Fruit fly (Drosophila melanogaster) whole organism, prepupa: Measurements from ENCODE around the gene pps.

Experiments
- Blimp-1 ChIP-seq: fragments of 200-800 bp; sonication (Bioruptor generic); optimal IDR thresholded peaks from 3 replicates; lab custom pipeline; 2017; ENCODE audit warnings: missing biosample characterization, missing genetic modification characterization, mild to moderate bottlenecking, moderate library complexity, missing genetic modification reagents
- CG10669 ChIP-seq: fragments of 200-800 bp; sonication (Bioruptor generic); optimal IDR thresholded peaks from 3 replicates; lab custom pipeline; 2018; ENCODE audit warnings: missing biosample characterization, mild to moderate bottlenecking, missing genetic modification characterization, moderate library complexity
- CG11294 ChIP-seq: fragments of 200-800 bp; sonication (Bioruptor generic); IDR thresholded peaks from 2 replicates; pipeline ENCODE4 v1.3.6; 2022; ENCODE audit warnings: missing biosample characterization, missing genetic modification characterization
- CG11762 ChIP-seq: fragments of 200-800 bp; sonication (Bioruptor generic); optimal IDR thresholded peaks from 3 replicates; lab custom pipeline; 2016; ENCODE audit warnings: missing biosample characterization, missing genetic modification characterization; ENCODE audit not compliant: insufficient read depth
- CG1621 ChIP-seq: fragments of 200-800 bp; sonication (Bioruptor generic); optimal IDR thresholded peaks from 3 replicates; lab custom pipeline; 2018; ENCODE audit warnings: missing biosample characterization, mild to moderate bottlenecking, missing genetic modification characterization
- CG31627 ChIP-seq: fragments of 200-800 bp; sonication (Bioruptor generic); optimal IDR thresholded peaks from 3 replicates; lab custom pipeline; 2016; ENCODE audit warnings: missing biosample characterization, missing genetic modification characterization
- CG32006 ChIP-seq: fragments of 200-800 bp; sonication (Bioruptor generic); optimal IDR thresholded peaks from 3 replicates; lab custom pipeline; 2017; ENCODE audit warnings: missing biosample characterization, mild to moderate bottlenecking, missing genetic modification characterization
- CG34406 ChIP-seq: fragments of 200-800 bp; sonication (Bioruptor generic); optimal IDR thresholded peaks from 3 replicates; lab custom pipeline; 2016; ENCODE audit warnings: missing biosample characterization, missing genetic modification characterization
- CG6163 ChIP-seq: fragments of 200-800 bp; sonication (Bioruptor generic); IDR thresholded peaks from 3 replicates; pipeline ENCODE4 v1.3.6; 2022; ENCODE audit warnings: missing biosample characterization, missing genetic modification characterization
- CG6792 ChIP-seq: fragments of 200-800 bp; sonication (Bioruptor generic); optimal IDR thresholded peaks from 3 replicates; lab custom pipeline; 2016; ENCODE audit warnings: missing biosample characterization, missing genetic modification characterization
- CG6808 ChIP-seq: fragments of 200-800 bp; sonication (Bioruptor generic); optimal IDR thresholded peaks from 3 replicates; lab custom pipeline; 2017; ENCODE audit warnings: missing biosample characterization, missing genetic modification characterization, mild to moderate bottlenecking, moderate library complexity, missing genetic modification reagents
- CG6854 ChIP-seq: fragments of 200-800 bp; sonication (Bioruptor generic); optimal IDR thresholded peaks from 2 replicates; lab custom pipeline; 2017; ENCODE audit warnings: missing biosample characterization, mild to moderate bottlenecking, missing genetic modification characterization
- CG8119 ChIP-seq: fragments of 200-800 bp; sonication (Bioruptor generic); IDR thresholded peaks from 3 replicates; pipeline ENCODE4 v1.3.6; 2022; ENCODE audit warnings: missing biosample characterization, missing genetic modification characterization
- CG8319 ChIP-seq: fragments of 200-800 bp; sonication (Bioruptor generic); optimal IDR thresholded peaks from 3 replicates; lab custom pipeline; 2016; ENCODE audit warnings: missing biosample characterization, missing genetic modification characterization
- CG9139 ChIP-seq: fragments of 200-800 bp; sonication (Bioruptor generic); optimal IDR thresholded peaks from 3 replicates; lab custom pipeline; 2017; ENCODE audit warnings: missing biosample characterization, mild to moderate bottlenecking, missing genetic modification characterization
- Eip78C ChIP-seq: fragments of 200-800 bp; sonication (Bioruptor generic); peaks from one replicate; lab custom pipeline; 2016; ENCODE audit warnings: missing biosample characterization, missing genetic modification characterization
- Eip93F ChIP-seq: fragments of 200-800 bp; sonication (Bioruptor generic); optimal IDR thresholded peaks from 2 replicates; lab custom pipeline; 2016; ENCODE audit warnings: missing biosample characterization, mild to moderate bottlenecking, missing genetic modification characterization
- Ets21C ChIP-seq: fragments of 200-800 bp; sonication (Bioruptor generic); optimal IDR thresholded peaks from 3 replicates; lab custom pipeline; 2016; ENCODE audit warnings: missing biosample characterization, missing genetic modification characterization
- Gug ChIP-seq: fragments of 200-800 bp; sonication (Bioruptor generic); IDR thresholded peaks from 2 replicates; pipeline ENCODE4 v1.3.6; 2022; ENCODE audit warnings: missing biosample characterization, missing genetic modification characterization
- Hr39 ChIP-seq: fragments of 200-800 bp; sonication (Bioruptor generic); optimal IDR thresholded peaks from 2 replicates; lab custom pipeline; 2016; ENCODE audit warnings: missing biosample characterization, missing genetic modification characterization
- Hr4 ChIP-seq: fragments of 200-800 bp; sonication (Bioruptor generic); optimal IDR thresholded peaks from 3 replicates; lab custom pipeline; 2016; ENCODE audit warnings: missing biosample characterization, missing genetic modification characterization
- Met ChIP-seq: fragments of 200-800 bp; sonication (Bioruptor generic); optimal IDR thresholded peaks from 3 replicates; lab custom pipeline; 2016; ENCODE audit warnings: missing biosample characterization, missing genetic modification characterization
- OdsH ChIP-seq: fragments of 200-800 bp; sonication (Bioruptor generic); optimal IDR thresholded peaks from 3 replicates; lab custom pipeline; 2016; ENCODE audit warnings: missing biosample characterization, missing genetic modification characterization
- Smox ChIP-seq: fragments of 200-800 bp; sonication (Bioruptor generic); optimal IDR thresholded peaks from 3 replicates; lab custom pipeline; 2016; ENCODE audit warnings: missing biosample characterization, missing genetic modification characterization
- Sox102F ChIP-seq: fragments of 200-800 bp; sonication (Bioruptor generic); optimal IDR thresholded peaks from 2 replicates; lab custom pipeline; 2016; ENCODE audit warnings: missing biosample characterization, mild to moderate bottlenecking, missing genetic modification characterization
- Sox15 ChIP-seq: fragments of 200-800 bp; sonication (Bioruptor generic); optimal IDR thresholded peaks from 3 replicates; lab custom pipeline; 2016; ENCODE audit warnings: missing biosample characterization, missing genetic modification characterization
- acj6 ChIP-seq: fragments of 200-800 bp; sonication (Bioruptor generic); optimal IDR thresholded peaks from 3 replicates; lab custom pipeline; 2016; ENCODE audit warnings: missing biosample characterization, missing genetic modification characterization
- cyc ChIP-seq: fragments of 200-800 bp; sonication (Bioruptor generic); optimal IDR thresholded peaks from 3 replicates; lab custom pipeline; 2016; ENCODE audit warnings: missing biosample characterization, missing genetic modification characterization
- dsx ChIP-seq: fragments of 200-800 bp; optimal IDR thresholded peaks from 3 replicates; lab custom pipeline; 2019; ENCODE audit warnings: missing biosample characterization, mild to moderate bottlenecking, missing genetic modification characterization, moderate library complexity; ENCODE audit not compliant: poor library complexity, severe bottlenecking
- eg ChIP-seq: fragments of 200-800 bp; sonication (Bioruptor generic); IDR thresholded peaks from 3 replicates; pipeline ENCODE4 v1.3.6; 2022; ENCODE audit warnings: missing biosample characterization, missing genetic modification characterization
- esn ChIP-seq: fragments of 200-800 bp; sonication (Bioruptor generic); optimal IDR thresholded peaks from 2 replicates; lab custom pipeline; 2016; ENCODE audit warnings: missing biosample characterization, mild to moderate bottlenecking, missing genetic modification characterization, moderate library complexity
- fd85E ChIP-seq: fragments of 200-800 bp; sonication (Bioruptor generic); optimal IDR thresholded peaks from 3 replicates; lab custom pipeline; 2016; ENCODE audit warnings: missing biosample characterization, missing genetic modification characterization
- lz ChIP-seq: fragments of 200-800 bp; sonication (Bioruptor generic); optimal IDR thresholded peaks from 3 replicates; lab custom pipeline; 2016; ENCODE audit warnings: missing biosample characterization, missing genetic modification characterization
- net ChIP-seq: fragments of 200-800 bp; sonication (Bioruptor generic); optimal IDR thresholded peaks from 3 replicates; lab custom pipeline; 2016; ENCODE audit warnings: missing biosample characterization, missing genetic modification characterization
- pdm3 ChIP-seq: fragments of 200-800 bp; sonication (Bioruptor generic); optimal IDR thresholded peaks from 3 replicates; lab custom pipeline; 2016; ENCODE audit warnings: missing biosample characterization, missing genetic modification characterization
- salr ChIP-seq, 2 experiments: fragments of 200-800 bp; sonication (Bioruptor generic); optimal IDR thresholded peaks; 3 replicates each; lab custom pipeline; 2016 to 2018; ENCODE audit warnings: missing biosample characterization in 2 of 2, missing genetic modification characterization in 2 of 2, mild to moderate bottlenecking in 1 of 2
- spab ChIP-seq: fragments of 200-800 bp; sonication (Bioruptor generic); optimal IDR thresholded peaks from 2 replicates; lab custom pipeline; 2017; ENCODE audit warnings: missing biosample characterization, mild to moderate bottlenecking, missing genetic modification characterization, missing genetic modification reagents
- ss ChIP-seq, 2 experiments: fragments of 200-800 bp; sonication (Bioruptor generic); optimal IDR thresholded peaks; 2 replicates in 1 of 2; 3 replicates in 1 of 2; lab custom pipeline; 2017 to 2018; ENCODE audit warnings: mild to moderate bottlenecking in 2 of 2, missing biosample characterization in 2 of 2, missing genetic modification characterization in 2 of 2, moderate library complexity in 1 of 2
- svp ChIP-seq: fragments of 200-800 bp; sonication (Bioruptor generic); peaks from one replicate; lab custom pipeline; 2016; ENCODE audit warnings: missing biosample characterization, missing genetic modification characterization
- topi ChIP-seq: fragments of 200-800 bp; sonication (Bioruptor generic); optimal IDR thresholded peaks from 3 replicates; lab custom pipeline; 2016; ENCODE audit warnings: missing biosample characterization, missing genetic modification characterization

Gene pps

DNA sequence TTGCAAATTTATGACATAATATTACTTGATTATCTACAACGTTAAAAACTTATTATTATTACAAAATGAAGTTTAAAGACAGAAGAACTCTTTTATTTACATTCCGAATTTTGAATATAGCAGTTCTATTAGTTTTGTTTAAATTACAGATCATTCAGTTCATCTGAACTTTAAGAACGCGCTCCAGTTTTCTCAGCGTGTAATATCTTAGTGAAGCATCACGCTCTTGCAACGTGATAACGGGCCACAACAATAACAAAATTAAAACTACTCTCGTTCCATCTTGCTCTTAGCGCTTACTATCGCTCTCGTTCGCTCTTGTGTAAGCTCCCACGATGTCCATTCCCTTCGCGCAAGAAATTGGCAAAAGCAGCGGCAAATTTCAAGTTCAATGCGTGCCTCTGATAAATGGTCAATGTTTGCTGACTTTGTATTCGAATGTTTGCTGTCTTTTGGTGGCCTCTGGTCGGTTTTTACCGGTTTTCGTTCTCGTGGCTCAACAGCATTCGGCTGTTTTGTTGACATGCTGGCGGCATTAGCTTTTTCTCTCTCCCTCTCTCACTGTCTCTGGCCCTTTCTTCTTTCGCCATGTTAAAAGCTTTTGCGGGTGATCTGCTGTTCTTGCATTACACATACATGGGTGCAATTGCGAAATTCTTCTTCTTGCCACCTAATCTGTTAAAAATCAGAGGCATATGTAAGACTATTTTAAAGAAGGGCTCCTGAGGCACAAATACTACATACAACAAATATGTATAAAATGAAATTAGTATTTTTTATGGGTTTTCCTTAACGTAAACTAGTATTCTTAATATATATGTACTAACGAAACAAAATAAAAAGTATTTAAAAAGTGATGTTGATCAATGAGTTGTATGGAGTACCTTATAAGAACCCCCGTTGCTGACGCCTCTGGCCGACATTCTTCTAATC is 29.2 kb downstream of the pps start (continued):
- TF ChIP-seq CG11294 (GFP tag; lab: Robert Waterston, UW) (no peak), CG8319 (GFP tag; lab: Kevin White, UChicago) (no peak), CG32006 (peak; percentile 65), Hr4 (GFP tag; lab: Kevin White, UChicago) (peak; percentile 67), acj6 (peak; percentile 35), cyc (peak; percentile 14), eg (GFP tag; lab: Robert Waterston, UW) (peak; percentile 60; the same call in 1 of the 3 replicates), Blimp-1 (no peak), Eip93F (GFP tag; lab: Kevin White, UChicago) (no peak), dsx (peak; percentile 88), fd85E (GFP tag; lab: Kevin White, UChicago) (no peak), pdm3 (GFP tag; lab: Kevin White, UChicago) (peak; percentile 70), CG8119 (GFP tag; lab: Robert Waterston, UW) (peak; percentile 39; the same call in 2 of the 3 replicates), salr (GFP tag; optimal IDR thresholded peaks at IDR 0.05; lab: Kevin White, UChicago) (peak in 1 of 2 experiments; percentile 57), Ets21C (GFP tag; lab: Kevin White, UChicago) (peak; percentile 5), Sox102F (GFP tag; lab: Kevin White, UChicago) (peak; percentile 31), lz (GFP tag; lab: Kevin White, UChicago) (peak; percentile 45), CG11762 (GFP tag; lab: Kevin White, UChicago) (peak; percentile 11), Met (GFP tag; lab: Kevin White, UChicago) (peak; percentile 63), spab (GFP tag; lab: Kevin White, UChicago) (no peak), OdsH (peak; percentile 54), Sox15 (GFP tag; lab: Kevin White, UChicago) (no peak), net (peak; percentile 48), CG6163 (GFP tag; lab: Robert Waterston, UW) (peak; percentile 63; the same call in 2 of the 3 replicates), Smox (GFP tag; lab: Kevin White, UChicago) (peak; percentile 17), CG6854 (peak; percentile 42), Eip78C (GFP tag; lab: Kevin White, UChicago) (peak; percentile 94), Hr39 (GFP tag; lab: Kevin White, UChicago) (peak; percentile 46), esn (GFP tag; lab: Kevin White, UChicago) (peak; percentile 54), ss (GFP tag; optimal IDR thresholded peaks at IDR 0.05; lab: Kevin White, UChicago) (peak; percentile 11 to 41), CG1621 (tag; lab: Kevin White, UChicago) (no peak), topi (GFP tag; lab: Kevin White, UChicago) (peak; percentile 50), CG6808 (GFP tag; lab: Kevin White, UChicago) (peak; percentile 41), CG34406 (GFP tag; lab: Kevin White, UChicago) (peak; percentile 42), CG6792 (GFP tag; lab: Kevin White, UChicago) (peak; percentile 19), CG10669 (peak; percentile 40), svp (GFP tag; lab: Kevin White, UChicago) (peak; percentile 67), CG9139 (no peak), CG31627 (peak; percentile 27), Gug (GFP tag; lab: Robert Waterston, UW) (peak; percentile 47; the same call in 1 of the 2 replicates)
- TF ChIP-seq, all 60 proteins: peak for 46
